Worm (Caenorhabditis elegans): Measurements from ENCODE around the gene Y56A3A.16.

- TF ChIP-seq T22C8.4 (GFP tag; IDR thresholded peaks at IDR 0.05), result no peak
- TF ChIP-seq flt-1 (GFP tag; IDR thresholded peaks at IDR 0.05), result no peak
These were observed 6.9 kb downstream of the Y56A3A.16 start, which contains the start of gene sdz-33 for ce11 chrIII:11907177-11907576.

All from whole organism, midembryonic.